Worm (Caenorhabditis elegans) whole organism, L1 larva: Measurements from ENCODE around the gene nhr-25.

ENCODE experiments used
- aha-1 ChIP-seq: fragments of 150-350 bp; optimal IDR thresholded peaks from 2 replicates; lab custom pipeline; 2014; ENCODE audit warnings: missing biosample characterization, missing genetic modification characterization
- ceh-63 ChIP-seq: fragments of 200-800 bp; sonication (Bioruptor generic); optimal IDR thresholded peaks from 2 replicates; lab custom pipeline; 2018; ENCODE audit warnings: mild to moderate bottlenecking, missing genetic modification characterization, missing compliant biosample characterization
- nhr-28 ChIP-seq: fragments of 150-350 bp; optimal IDR thresholded peaks from 2 replicates; lab custom pipeline; 2014; ENCODE audit warnings: missing biosample characterization, missing genetic modification characterization
- nhr-47 ChIP-seq: sonication (generic microtip); optimal IDR thresholded peaks from 2 replicates; lab custom pipeline; 2016; ENCODE audit warnings: mild to moderate bottlenecking, missing genetic modification characterization, moderate library complexity, missing compliant biosample characterization

DNA sequence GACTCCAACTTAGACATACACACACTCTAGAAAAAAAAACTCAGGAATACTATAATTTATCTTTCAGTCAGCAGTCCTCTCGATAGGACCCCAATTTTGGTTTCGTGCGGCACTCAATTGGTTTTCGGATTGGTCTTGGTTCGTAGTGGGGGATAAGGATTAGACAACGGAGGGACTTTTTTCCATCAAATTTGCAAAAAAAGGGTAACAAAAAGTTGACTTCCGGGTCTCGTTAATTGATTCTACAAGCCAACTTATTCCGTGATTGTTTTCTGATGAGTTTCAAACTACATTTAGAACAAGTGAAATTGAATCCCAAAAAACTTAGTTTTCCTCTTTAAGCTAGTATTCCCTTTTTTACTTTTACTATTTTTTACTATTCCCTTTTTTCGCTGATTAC, 26.0 kb downstream of the nhr-25 start:
- no peak for TF ChIP-seq ceh-63 (GFP tag; lab: Kevin White, UChicago)
- TF ChIP-seq nhr-28 = no peak
- no peak for TF ChIP-seq nhr-47 (tag; lab: Kevin White, UChicago)
- no peak for TF ChIP-seq aha-1
